Fruit fly (Drosophila melanogaster) whole organism, embryonic: ENCODE data around the gene CG17109.

Source experiments
- C15 ChIP-seq: fragments of 200-800 bp; sonication (Bioruptor generic); IDR thresholded peaks from 3 replicates; pipeline ENCODE4 v1.3.6; 2022; ENCODE audit warnings: missing biosample characterization, missing genetic modification characterization
- CG10431 ChIP-seq: fragments of 200-800 bp; sonication (Bioruptor generic); optimal IDR thresholded peaks from 3 replicates; lab custom pipeline; 2018; ENCODE audit warnings: missing biosample characterization, mild to moderate bottlenecking, missing genetic modification characterization
- CG12104 ChIP-seq: fragments of 200-800 bp; sonication (Bioruptor generic); optimal IDR thresholded peaks from 3 replicates; lab custom pipeline; 2016; ENCODE audit warnings: missing biosample characterization, missing genetic modification characterization
- CG12942 ChIP-seq: fragments of 200-800 bp; sonication (Bioruptor generic); optimal IDR thresholded peaks from 3 replicates; lab custom pipeline; 2016; ENCODE audit warnings: missing biosample characterization, missing genetic modification characterization
- CG15011 ChIP-seq: fragments of 200-800 bp; sonication (Bioruptor generic); optimal IDR thresholded peaks from 3 replicates; lab custom pipeline; 2018; ENCODE audit warnings: missing biosample characterization, mild to moderate bottlenecking, missing genetic modification characterization
- CG17328 ChIP-seq: fragments of 200-800 bp; sonication (Bioruptor generic); IDR thresholded peaks from 2 replicates; pipeline ENCODE4 v1.3.6; 2022; ENCODE audit warnings: missing biosample characterization, missing genetic modification characterization
- CG1832 ChIP-seq: fragments of 200-800 bp; sonication (Bioruptor generic); optimal IDR thresholded peaks from 2 replicates; lab custom pipeline; 2017; ENCODE audit warnings: missing biosample characterization, mild to moderate bottlenecking, missing genetic modification characterization, inconsistent platforms
- CG2120 ChIP-seq: fragments of 200-800 bp; sonication (Bioruptor generic); optimal IDR thresholded peaks from 3 replicates; lab custom pipeline; 2016; ENCODE audit warnings: missing biosample characterization, missing genetic modification characterization
- CG30431 ChIP-seq: fragments of 200-800 bp; sonication (Bioruptor generic); optimal IDR thresholded peaks from 2 replicates; lab custom pipeline; 2017; ENCODE audit warnings: missing biosample characterization, missing genetic modification characterization
- CG32532 ChIP-seq: fragments of 200-800 bp; sonication (Bioruptor generic); IDR thresholded peaks from 2 replicates; pipeline ENCODE4 v1.3.6; 2022; ENCODE audit warnings: missing biosample characterization, missing genetic modification characterization
- CG3995 ChIP-seq: fragments of 200-800 bp; sonication (Bioruptor generic); optimal IDR thresholded peaks from 3 replicates; lab custom pipeline; 2016; ENCODE audit warnings: missing biosample characterization, missing genetic modification characterization
- CG4282 ChIP-seq: fragments of 200-800 bp; sonication (Bioruptor generic); optimal IDR thresholded peaks from 2 replicates; lab custom pipeline; 2016; ENCODE audit warnings: missing biosample characterization, missing genetic modification characterization
- CG4820 ChIP-seq: fragments of 200-800 bp; sonication (Bioruptor generic); optimal IDR thresholded peaks from 3 replicates; lab custom pipeline; 2016; ENCODE audit warnings: missing biosample characterization, missing genetic modification characterization
- CG6254 ChIP-seq: fragments of 200-800 bp; sonication (Bioruptor generic); optimal IDR thresholded peaks from 3 replicates; lab custom pipeline; 2017; ENCODE audit warnings: mild to moderate bottlenecking, missing biosample characterization, missing genetic modification reagents, missing genetic modification characterization
- CG6654 ChIP-seq: fragments of 200-800 bp; sonication (Bioruptor generic); optimal IDR thresholded peaks from 2 replicates; lab custom pipeline; 2017; ENCODE audit warnings: missing biosample characterization, mild to moderate bottlenecking, missing genetic modification characterization
- CG7963 ChIP-seq: fragments of 200-800 bp; sonication (Bioruptor generic); IDR thresholded peaks from 3 replicates; pipeline ENCODE4 v1.3.6; 2022; ENCODE audit warnings: missing biosample characterization, missing genetic modification characterization; ENCODE audit not compliant: partially characterized antibody
- CG9932 ChIP-seq: fragments of 200-800 bp; sonication (Bioruptor generic); IDR thresholded peaks from 2 replicates; pipeline ENCODE4 v1.3.6; 2022; ENCODE audit warnings: missing biosample characterization, missing genetic modification characterization
- CkIIα-i1 ChIP-seq: fragments of 200-800 bp; sonication (Bioruptor generic); IDR thresholded peaks from 2 replicates; pipeline ENCODE4 v1.3.6; 2022; ENCODE audit warnings: missing biosample characterization, missing genetic modification characterization
- Deaf1 ChIP-seq: fragments of 200-800 bp; optimal IDR thresholded peaks from 3 replicates; lab custom pipeline; 2019; ENCODE audit warnings: missing biosample characterization, mild to moderate bottlenecking, missing genetic modification characterization, moderate library complexity
- Dp ChIP-seq: fragments of 200-800 bp; sonication (Bioruptor generic); optimal IDR thresholded peaks from 2 replicates; lab custom pipeline; 2018; ENCODE audit warnings: missing biosample characterization, mild to moderate bottlenecking, missing genetic modification characterization, moderate library complexity
- GATAe ChIP-seq: fragments of 200-800 bp; sonication (Bioruptor generic); conservative IDR thresholded peaks from 2 replicates; pipeline ENCODE4 v1.3.6; 2022; ENCODE audit warnings: missing biosample characterization, missing genetic modification characterization
- Hmr ChIP-seq: fragments of 200-800 bp; sonication (Bioruptor generic); optimal IDR thresholded peaks from 3 replicates; lab custom pipeline; 2017; ENCODE audit warnings: mild to moderate bottlenecking, missing biosample characterization, missing genetic modification reagents, missing genetic modification characterization
- Med ChIP-seq: fragments of 200-800 bp; sonication (Bioruptor generic); peaks from one replicate; lab custom pipeline; 2016; ENCODE audit warnings: missing biosample characterization, missing genetic modification characterization, mild to moderate bottlenecking, inconsistent platforms, moderate library complexity
- Nf-YA ChIP-seq: fragments of 200-800 bp; sonication (Bioruptor generic); IDR thresholded peaks from 2 replicates; pipeline ENCODE4 v1.3.6; 2022; ENCODE audit warnings: missing biosample characterization, missing genetic modification characterization
- Poxn ChIP-seq: fragments of 200-800 bp; sonication (Bioruptor generic); IDR thresholded peaks from 2 replicates; pipeline ENCODE4 v1.3.6; 2022; ENCODE audit warnings: missing biosample characterization, missing genetic modification characterization
- Ravus ChIP-seq: fragments of 200-800 bp; sonication (Bioruptor generic); IDR thresholded peaks from 2 replicates; pipeline ENCODE4 v1.3.6; 2022; ENCODE audit warnings: missing biosample characterization, missing genetic modification characterization
- Scr ChIP-seq: fragments of 200-800 bp; sonication (Bioruptor generic); IDR thresholded peaks from 2 replicates; pipeline ENCODE4 v1.3.6; 2022; ENCODE audit warnings: missing biosample characterization, missing genetic modification characterization; ENCODE audit not compliant: partially characterized antibody
- Spps ChIP-seq: fragments of 200-800 bp; sonication (Bioruptor generic); optimal IDR thresholded peaks from 2 replicates; lab custom pipeline; 2018; ENCODE audit warnings: missing biosample characterization, mild to moderate bottlenecking, missing genetic modification characterization
- Trl ChIP-seq, 3 experiments: fragments of >200 bp in 2 of 3; fragments of 200-800 bp in 1 of 3; sonication (Bioruptor generic) in 1 of 3; optimal IDR thresholded peaks; 2 replicates in 1 of 3; 3 replicates in 2 of 3; lab custom pipeline; 2016 to 2017; ENCODE audit warnings: missing biosample characterization in 1 of 3, missing genetic modification characterization in 1 of 3
- Xrp1 ChIP-seq: fragments of 200-800 bp; sonication (Bioruptor generic); IDR thresholded peaks from 2 replicates; pipeline ENCODE4 v1.3.6; 2022; ENCODE audit warnings: missing biosample characterization, missing genetic modification characterization
- ase ChIP-seq: fragments of 200-800 bp; sonication (Bioruptor generic); IDR thresholded peaks from 3 replicates; pipeline ENCODE4 v1.3.6; 2022; ENCODE audit warnings: missing biosample characterization, missing genetic modification characterization
- bbx ChIP-seq: fragments of 200-800 bp; sonication (Bioruptor generic); IDR thresholded peaks from 2 replicates; pipeline ENCODE4 v1.3.6; 2022; ENCODE audit warnings: missing biosample characterization, missing genetic modification characterization; ENCODE audit not compliant: partially characterized antibody
- bigmax ChIP-seq: fragments of 200-800 bp; sonication (Bioruptor generic); optimal IDR thresholded peaks from 2 replicates; lab custom pipeline; 2018; ENCODE audit warnings: missing biosample characterization, mild to moderate bottlenecking, missing genetic modification characterization
- cg ChIP-seq: fragments of 200-800 bp; sonication (Bioruptor generic); optimal IDR thresholded peaks from 3 replicates; lab custom pipeline; 2019; ENCODE audit warnings: missing biosample characterization, mild to moderate bottlenecking, missing genetic modification characterization, moderate library complexity
- dpn ChIP-seq, 2 experiments: fragments of 200-800 bp; sonication (Bioruptor generic); optimal IDR thresholded peaks; 3 replicates each; lab custom pipeline; 2016; ENCODE audit warnings: missing biosample characterization in 2 of 2, missing genetic modification characterization in 2 of 2
- eve ChIP-seq, 2 experiments: fragments of >200 bp; optimal IDR thresholded peaks; 2 replicates each; lab custom pipeline; 2017; ENCODE audit warnings: missing biosample characterization in 2 of 2, missing genetic modification characterization in 2 of 2
- fd64A ChIP-seq: fragments of 200-800 bp; sonication (Bioruptor generic); optimal IDR thresholded peaks from 3 replicates; lab custom pipeline; 2018; ENCODE audit warnings: missing biosample characterization, mild to moderate bottlenecking, missing genetic modification characterization
- gcm ChIP-seq: fragments of 200-800 bp; sonication (Bioruptor generic); optimal IDR thresholded peaks from 2 replicates; lab custom pipeline; 2019; ENCODE audit warnings: missing biosample characterization, mild to moderate bottlenecking, missing genetic modification characterization, moderate library complexity
- gem ChIP-seq: fragments of 200-800 bp; sonication (Bioruptor generic); optimal IDR thresholded peaks from 2 replicates; lab custom pipeline; 2019; ENCODE audit warnings: missing biosample characterization, mild to moderate bottlenecking, missing genetic modification characterization, moderate library complexity
- grau ChIP-seq: fragments of 200-800 bp; optimal IDR thresholded peaks from 3 replicates; lab custom pipeline; 2019; ENCODE audit warnings: missing biosample characterization, mild to moderate bottlenecking, missing genetic modification characterization, moderate library complexity
- ham ChIP-seq: fragments of 200-800 bp; sonication (Bioruptor generic); IDR thresholded peaks from 2 replicates; pipeline ENCODE4 v1.3.6; 2022; ENCODE audit warnings: missing biosample characterization, missing genetic modification characterization
- lab ChIP-seq: fragments of 200-800 bp; sonication (Bioruptor generic); optimal IDR thresholded peaks from 3 replicates; lab custom pipeline; 2017; ENCODE audit warnings: missing biosample characterization, missing genetic modification characterization, mild to moderate bottlenecking, moderate library complexity, missing genetic modification reagents
- mirr ChIP-seq: fragments of 200-800 bp; sonication (Bioruptor generic); optimal IDR thresholded peaks from 3 replicates; lab custom pipeline; 2018; ENCODE audit warnings: missing biosample characterization, mild to moderate bottlenecking, missing genetic modification characterization
- nerfin-2 ChIP-seq: fragments of 200-800 bp; sonication (Bioruptor generic); IDR thresholded peaks from 2 replicates; pipeline ENCODE4 v1.3.6; 2022; ENCODE audit warnings: missing biosample characterization, missing genetic modification characterization; ENCODE audit not compliant: partially characterized antibody
- oc ChIP-seq: fragments of 200-800 bp; sonication (Bioruptor generic); optimal IDR thresholded peaks from 2 replicates; lab custom pipeline; 2018; ENCODE audit warnings: missing biosample characterization, mild to moderate bottlenecking, missing genetic modification characterization, moderate library complexity
- odd ChIP-seq: fragments of 200-800 bp; sonication (Bioruptor generic); optimal IDR thresholded peaks from 2 replicates; lab custom pipeline; 2017; ENCODE audit warnings: missing biosample characterization, mild to moderate bottlenecking, missing genetic modification characterization
- pzg ChIP-seq: fragments of 200-800 bp; sonication (Bioruptor generic); optimal IDR thresholded peaks from 3 replicates; lab custom pipeline; 2018; ENCODE audit warnings: missing biosample characterization, mild to moderate bottlenecking, missing genetic modification characterization, moderate library complexity
- tx ChIP-seq: fragments of 200-800 bp; sonication (Bioruptor generic); optimal IDR thresholded peaks from 2 replicates; lab custom pipeline; 2016; ENCODE audit warnings: missing biosample characterization, missing genetic modification characterization
- vnd ChIP-seq: fragments of 200-800 bp; sonication (Bioruptor generic); IDR thresholded peaks from 3 replicates; pipeline ENCODE4 v1.3.6; 2022; ENCODE audit warnings: missing biosample characterization, missing genetic modification characterization; ENCODE audit not compliant: partially characterized antibody
- zfh2 ChIP-seq: fragments of 200-800 bp; sonication (Bioruptor generic); optimal IDR thresholded peaks from 2 replicates; lab custom pipeline; 2016; ENCODE audit warnings: missing biosample characterization, missing genetic modification characterization

Gene CG17109

dm6 chr3R:23048690-23049118 is 46.8 kb upstream of the CG17109 start (continued):
- TF ChIP-seq GATAe (no peak), Scr (GFP tag; lab: Robert Waterston, UW) (no peak), Ravus (GFP tag; lab: Robert Waterston, UW) (no peak; the same call in 1 of the 2 replicates), Med (GFP tag; lab: Kevin White, UChicago) (peak; percentile 71), CG10431 (GFP tag; lab: Kevin White, UChicago) (peak; percentile 63), lab (GFP tag; lab: Kevin White, UChicago) (peak; percentile 75), Spps (peak; percentile 58), fd64A (GFP tag; lab: Kevin White, UChicago) (no peak), vnd (no peak), Nf-YA (GFP tag; lab: Robert Waterston, UW) (no peak), pzg (no peak), CG9932 (GFP tag; lab: Robert Waterston, UW) (peak; percentile 47; the same call in 1 of the 2 replicates), gem (tag; lab: Kevin White, UChicago) (peak; percentile 90), eve (GFP tag; optimal IDR thresholded peaks at IDR 0.05; lab: Kevin White, UChicago) (no peak), CG17328 (GFP tag; lab: Robert Waterston, UW) (peak; percentile 50; the same call in 1 of the 2 replicates), gcm (GFP tag; lab: Kevin White, UChicago) (peak; percentile 76), bbx (GFP tag; lab: Robert Waterston, UW) (no peak), Deaf1 (tag; lab: Kevin White, UChicago) (peak; percentile 57), Xrp1 (GFP tag; lab: Robert Waterston, UW) (peak; percentile 80), cg (GFP tag; lab: Kevin White, UChicago) (no peak), bigmax (no peak), grau (tag; lab: Kevin White, UChicago) (peak; percentile 83), CG12942 (GFP tag; lab: Kevin White, UChicago) (peak; percentile 56), CG6654 (peak; percentile 60), CG3995 (GFP tag; lab: Kevin White, UChicago) (no peak), CG4820 (GFP tag; lab: Kevin White, UChicago) (peak; percentile 60), Hmr (GFP tag; lab: Kevin White, UChicago) (peak; percentile 71), oc (peak; percentile 66), mirr (GFP tag; lab: Kevin White, UChicago) (no peak), CG12104 (GFP tag; lab: Kevin White, UChicago) (peak; percentile 66), CG15011 (GFP tag; lab: Kevin White, UChicago) (peak; percentile 40), C15 (GFP tag; lab: Robert Waterston, UW) (no peak), nerfin-2 (no peak), Dp (GFP tag; lab: Kevin White, UChicago) (no peak), CG7963 (GFP tag; lab: Robert Waterston, UW) (no peak), CG1832 (GFP tag; lab: Kevin White, UChicago) (no peak), Poxn (GFP tag; lab: Robert Waterston, UW) (no peak), dpn (GFP tag; optimal IDR thresholded peaks at IDR 0.05; lab: Kevin White, UChicago) (peak; percentile 61 to 69), CG30431 (GFP tag; lab: Kevin White, UChicago) (peak; percentile 37), CG4282 (GFP tag; lab: Kevin White, UChicago) (no peak), Trl (optimal IDR thresholded peaks at IDR 0.05; lab: Kevin White, UChicago) (no peak), Trl (GFP tag; optimal IDR thresholded peaks at IDR 0.05; lab: Kevin White, UChicago) (peak; percentile 57), ham (GFP tag; lab: Robert Waterston, UW) (no peak), CG32532 (GFP tag; lab: Robert Waterston, UW) (peak; percentile 60), CG2120 (GFP tag; lab: Kevin White, UChicago) (peak; percentile 57), ase (GFP tag; lab: Robert Waterston, UW) (peak; percentile 56; the same call in 2 of the 3 replicates), CG6254 (GFP tag; lab: Kevin White, UChicago) (peak; percentile 59), odd (GFP tag; lab: Kevin White, UChicago) (peak; percentile 63), zfh2 (GFP tag; lab: Kevin White, UChicago) (no peak), tx (GFP tag; lab: Kevin White, UChicago) (peak; percentile 31), CkIIα-i1 (no peak)
